Fruit fly (Drosophila melanogaster): ENCODE data around the gene CG15695.

DNA sequence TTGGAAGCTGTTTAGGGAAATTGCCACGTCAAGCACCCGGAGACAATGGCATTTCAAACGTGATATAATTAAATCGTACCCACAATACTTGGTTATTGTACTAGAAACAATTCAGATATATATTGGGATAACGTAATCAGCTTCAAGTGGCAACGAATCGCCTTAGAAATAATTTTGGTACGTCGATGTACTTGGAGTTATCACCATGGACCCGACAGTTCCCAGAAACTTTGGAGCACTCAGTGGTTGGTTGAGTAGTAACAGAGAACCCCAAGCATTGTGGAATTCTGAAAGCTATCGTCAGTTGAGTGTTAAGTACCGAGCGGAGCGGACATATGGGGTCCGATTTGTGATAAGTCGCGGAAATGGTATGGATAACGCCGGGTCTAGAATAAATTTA, at the start of gene CG15695:
- no peak for TF ChIP-seq Dad (GFP tag; optimal IDR thresholded peaks at IDR 0.05)
- TF ChIP-seq CG11696 (GFP tag; IDR thresholded peaks at IDR 0.05): no peak
- no peak for TF ChIP-seq bigmax (GFP tag; optimal IDR thresholded peaks at IDR 0.05)
- no peak for TF ChIP-seq fru (optimal IDR thresholded peaks at IDR 0.05)
- no peak for TF ChIP-seq gcm (GFP tag; optimal IDR thresholded peaks at IDR 0.05)
- no peak for TF ChIP-seq MBD-R2 (GFP tag; IDR thresholded peaks at IDR 0.05)
- TF ChIP-seq usp (GFP tag; optimal IDR thresholded peaks at IDR 0.05): no peak
